Fruit fly (Drosophila melanogaster) whole organism: ENCODE results near the gene CG14153.

Experiments used
- CG8478 ChIP-seq: fragments of >200 bp; optimal IDR thresholded peaks from 2 replicates; lab custom pipeline; 2018; ENCODE audit warnings: inconsistent platforms
- Dll ChIP-seq: fragments of >200 bp; optimal IDR thresholded peaks from 2 replicates; lab custom pipeline; 2017
- EcR ChIP-seq, 2 experiments: fragments of >200 bp; optimal IDR thresholded peaks; 2 replicates each; lab custom pipeline; 2017; ENCODE audit warnings: missing biosample characterization in 2 of 2, missing genetic modification characterization in 2 of 2, missing genetic modification reagents in 2 of 2
- pan ChIP-seq: fragments of >200 bp; optimal IDR thresholded peaks from 2 replicates; lab custom pipeline; 2017
- psq ChIP-seq: fragments of >200 bp; optimal IDR thresholded peaks from 2 replicates; lab custom pipeline; 2017
- usp ChIP-seq: fragments of >200 bp; optimal IDR thresholded peaks from 2 replicates; lab custom pipeline; 2017; ENCODE audit warnings: missing biosample characterization, missing genetic modification characterization, mixed read lengths

Gene CG14153

dm6 chr3L:10660744-10661589 lies 17.6 kb downstream of the CG14153 start, which contains the start of the genes CG32066 and CG8003:
TSS of gene CG32066 (minus strand) at chr3L:10661013.
TSS of gene CG8003 (plus strand) at chr3L:10661475.
- TF ChIP-seq pan (lab: Kevin White, UChicago) = no peak
- TF ChIP-seq psq (lab: Kevin White, UChicago) = no peak
- no peak for TF ChIP-seq EcR (GFP tag; optimal IDR thresholded peaks at IDR 0.05; lab: Kevin White, UChicago)
- no peak for TF ChIP-seq usp (GFP tag; lab: Kevin White, UChicago)
- TF ChIP-seq CG8478 (lab: Kevin White, UChicago) = no peak
- no peak for TF ChIP-seq Dll (lab: Kevin White, UChicago)

dm6 chr3L:10663190-10663763 lies 19.9 kb downstream of the CG14153 start, which contains the start of gene Adi1:
TSS of gene Adi1 (plus strand) at chr3L:10663376.
- TF ChIP-seq pan (lab: Kevin White, UChicago) (no peak), psq (lab: Kevin White, UChicago) (no peak), Dll (lab: Kevin White, UChicago) (no peak), EcR (GFP tag; optimal IDR thresholded peaks at IDR 0.05; lab: Kevin White, UChicago) (no peak), CG8478 (lab: Kevin White, UChicago) (no peak), usp (GFP tag; lab: Kevin White, UChicago) (no peak)

dm6 chr3L:10664511-10665062 lies 21.3 kb downstream of the CG14153 start, which contains the start of gene simj:
TSS of gene simj (plus strand) at chr3L:10664739.
- no peak for TF ChIP-seq usp (GFP tag; lab: Kevin White, UChicago)
- TF ChIP-seq EcR (GFP tag; optimal IDR thresholded peaks at IDR 0.05; lab: Kevin White, UChicago) = no peak
- TF ChIP-seq Dll (lab: Kevin White, UChicago) = no peak
- no peak for TF ChIP-seq CG8478 (lab: Kevin White, UChicago)
- no peak for TF ChIP-seq psq (lab: Kevin White, UChicago)
- TF ChIP-seq pan (lab: Kevin White, UChicago) = no peak

dm6 chr3L:10665433-10666150 lies 22.3 kb downstream of the CG14153 start:
- TF ChIP-seq pan (lab: Kevin White, UChicago) (no peak), CG8478 (lab: Kevin White, UChicago) (no peak), Dll (lab: Kevin White, UChicago) (no peak), psq (lab: Kevin White, UChicago) (no peak), usp (GFP tag; lab: Kevin White, UChicago) (no peak), EcR (GFP tag; optimal IDR thresholded peaks at IDR 0.05; lab: Kevin White, UChicago) (no peak)

dm6 chr3L:10666511-10667003 lies 23.2 kb downstream of the CG14153 start:
- TF ChIP-seq psq (lab: Kevin White, UChicago) = no peak
- peak; percentile 56 for TF ChIP-seq Dll (lab: Kevin White, UChicago)

- no peak for TF ChIP-seq EcR (GFP tag; optimal IDR thresholded peaks at IDR 0.05; lab: Kevin White, UChicago)
- TF ChIP-seq psq (lab: Kevin White, UChicago) = no peak
- no peak for TF ChIP-seq usp (GFP tag; lab: Kevin White, UChicago)
- no peak for TF ChIP-seq Dll (lab: Kevin White, UChicago)
- no peak for TF ChIP-seq CG8478 (lab: Kevin White, UChicago)
- no peak for TF ChIP-seq pan (lab: Kevin White, UChicago)
Observed at dm6 chr3L:10667341-10667740, 24.0 kb downstream of the CG14153 start.

- TF ChIP-seq psq (lab: Kevin White, UChicago) (no peak), pan (lab: Kevin White, UChicago) (no peak), Dll (lab: Kevin White, UChicago) (no peak), EcR (GFP tag; optimal IDR thresholded peaks at IDR 0.05; lab: Kevin White, UChicago) (no peak), usp (GFP tag; lab: Kevin White, UChicago) (no peak), CG8478 (lab: Kevin White, UChicago) (no peak)
Observed at dm6 chr3L:10669592-10670400, 26.5 kb downstream of the CG14153 start.

- TF ChIP-seq usp (GFP tag; lab: Kevin White, UChicago) (no peak), EcR (GFP tag; optimal IDR thresholded peaks at IDR 0.05; lab: Kevin White, UChicago) (no peak), Dll (lab: Kevin White, UChicago) (no peak), psq (lab: Kevin White, UChicago) (no peak), CG8478 (lab: Kevin White, UChicago) (no peak), pan (lab: Kevin White, UChicago) (no peak)
Observed at dm6 chr3L:10672540-10672939, 29.2 kb downstream of the CG14153 start.

dm6 chr3L:10674145-10674547 lies 30.8 kb downstream of the CG14153 start:
- no peak for TF ChIP-seq Dll (lab: Kevin White, UChicago)
- TF ChIP-seq pan (lab: Kevin White, UChicago) = no peak
- TF ChIP-seq psq (lab: Kevin White, UChicago) = no peak
- no peak for TF ChIP-seq EcR (GFP tag; optimal IDR thresholded peaks at IDR 0.05; lab: Kevin White, UChicago)
- no peak for TF ChIP-seq CG8478 (lab: Kevin White, UChicago)
- TF ChIP-seq usp (GFP tag; lab: Kevin White, UChicago) = no peak
